Worm (Caenorhabditis elegans): ENCODE measurements around the gene F23B12.7.

The F23B12.7 gene

ce11 chrV:14424958-14425492 lies 24.5 kb upstream of the F23B12.7 start, which contains the start of gene rrsr-1 (continued):
- TF ChIP-seq ceh-63 (GFP tag; optimal IDR thresholded peaks at IDR 0.05): no peak
- peak; percentile 49 for TF ChIP-seq xbp-1 (tag; optimal IDR thresholded peaks at IDR 0.05)
- peak; percentile 21 for TF ChIP-seq blmp-1 (tag; optimal IDR thresholded peaks at IDR 0.05)
- no peak for TF ChIP-seq zip-4 (GFP tag; optimal IDR thresholded peaks at IDR 0.05)
- no peak for TF ChIP-seq vab-15 (tag; optimal IDR thresholded peaks at IDR 0.05)
- TF ChIP-seq ztf-4 (tag; optimal IDR thresholded peaks at IDR 0.05): no peak
- TF ChIP-seq lin-39 (tag; optimal IDR thresholded peaks at IDR 0.05): peak; percentile 6
- TF ChIP-seq mep-1 (tag; optimal IDR thresholded peaks at IDR 0.05): no peak
- TF ChIP-seq hlh-17 (GFP tag; optimal IDR thresholded peaks at IDR 0.05; ENCODE audit: borderline replicate concordance): no peak
- no peak for TF ChIP-seq tlp-1 (tag; optimal IDR thresholded peaks at IDR 0.05)
- TF ChIP-seq pax-3 (tag; optimal IDR thresholded peaks at IDR 0.05): peak; percentile 25
- TF ChIP-seq lsy-2 (tag; optimal IDR thresholded peaks at IDR 0.05): peak in 1 of 2 experiments; percentile 40
- no peak for TF ChIP-seq lin-13 (GFP tag; optimal IDR thresholded peaks at IDR 0.05)
- TF ChIP-seq nhr-11 (tag; optimal IDR thresholded peaks at IDR 0.05): peak; percentile 2
- TF ChIP-seq isw-1 (GFP tag; IDR thresholded peaks at IDR 0.05): peak; percentile 3; the same call in 1 of the 2 replicates
- TF ChIP-seq nhr-77 (tag; optimal IDR thresholded peaks at IDR 0.05): no peak
- no peak for TF ChIP-seq egl-27 (tag; optimal IDR thresholded peaks at IDR 0.05)
- no peak for TF ChIP-seq elt-2 (tag; optimal IDR thresholded peaks at IDR 0.05)
- no peak for TF ChIP-seq mdl-1 (tag; optimal IDR thresholded peaks at IDR 0.05)
- no peak for TF ChIP-seq F16B12.6 (tag; optimal IDR thresholded peaks at IDR 0.05)
- no peak for TF ChIP-seq nhr-12 (tag; optimal IDR thresholded peaks at IDR 0.05)
- TF ChIP-seq ces-1 (GFP tag; optimal IDR thresholded peaks at IDR 0.05): no peak
- peak; percentile 23 for TF ChIP-seq C16A3.4 (tag; optimal IDR thresholded peaks at IDR 0.05)
- no peak for TF ChIP-seq grh-1 (GFP tag; IDR thresholded peaks at IDR 0.05)
- no peak for TF ChIP-seq mef-2 (tag; optimal IDR thresholded peaks at IDR 0.05)
- no peak for TF ChIP-seq mab-9 (GFP tag; IDR thresholded peaks at IDR 0.05)
- TF ChIP-seq ceh-90 (tag; optimal IDR thresholded peaks at IDR 0.05): no peak
- TF ChIP-seq dsc-1 (tag; optimal IDR thresholded peaks at IDR 0.05): peak; percentile 36
- TF ChIP-seq tbx-2 (tag; optimal IDR thresholded peaks at IDR 0.05): peak; percentile 42
- TF ChIP-seq nhr-20 (tag; optimal IDR thresholded peaks at IDR 0.05): peak; percentile 47

ce11 chrV:14426013-14426412 lies 23.5 kb upstream of the F23B12.7 start:
- TF ChIP-seq mdl-1 (tag; optimal IDR thresholded peaks at IDR 0.05) (no peak), ceh-90 (tag; optimal IDR thresholded peaks at IDR 0.05) (no peak), skn-1 (tag; optimal IDR thresholded peaks at IDR 0.05) (no peak), unc-98 (GFP tag; IDR thresholded peaks at IDR 0.05) (no peak), vab-15 (tag; optimal IDR thresholded peaks at IDR 0.05) (no peak), fkh-10 (GFP tag; optimal IDR thresholded peaks at IDR 0.05) (no peak), egl-27 (tag; optimal IDR thresholded peaks at IDR 0.05) (no peak), lir-3 (tag; optimal IDR thresholded peaks at IDR 0.05; ENCODE audit: poor library complexity) (no peak), pag-3 (tag; optimal IDR thresholded peaks at IDR 0.05; ENCODE audit: borderline replicate concordance, insufficient read depth) (no peak), rnt-1 (tag; optimal IDR thresholded peaks at IDR 0.05) (no peak), lin-35 (GFP tag; optimal IDR thresholded peaks at IDR 0.05) (no peak)

- TF ChIP-seq tbx-2 (tag; optimal IDR thresholded peaks at IDR 0.05) (no peak), lin-13 (GFP tag; optimal IDR thresholded peaks at IDR 0.05) (no peak), C04F5.9 (tag; optimal IDR thresholded peaks at IDR 0.05) (no peak), efl-1 (optimal IDR thresholded peaks at IDR 0.05) (no peak), efl-1 (GFP tag; optimal IDR thresholded peaks at IDR 0.05 in 1 of 2) (no peak), dsc-1 (tag; optimal IDR thresholded peaks at IDR 0.05) (peak; percentile 96), egl-13 (tag; optimal IDR thresholded peaks at IDR 0.05) (no peak), pag-3 (tag; optimal IDR thresholded peaks at IDR 0.05; ENCODE audit: borderline replicate concordance, insufficient read depth) (no peak), sox-4 (tag; optimal IDR thresholded peaks at IDR 0.05) (peak; percentile 3), pax-3 (tag; optimal IDR thresholded peaks at IDR 0.05) (peak; percentile 77)
Observed at ce11 chrV:14427069-14427825, 22.2 kb upstream of the F23B12.7 start.
